Fruit fly (Drosophila melanogaster) Kc167 (cell line): ENCODE results near the gene Ir94b.

Source experiments
- Myc ChIP-seq: fragments of >200 bp; optimal IDR thresholded peaks from 2 replicates; lab custom pipeline; 2017; ENCODE audit warnings: missing external identifiers
- Sin3A ChIP-seq: fragments of >200 bp; optimal IDR thresholded peaks from 2 replicates; lab custom pipeline; 2018; ENCODE audit warnings: missing external identifiers
- h ChIP-seq: fragments of >200 bp; optimal IDR thresholded peaks from 3 replicates; lab custom pipeline; 2018; ENCODE audit warnings: missing external identifiers
- insv ChIP-seq: fragments of >200 bp; optimal IDR thresholded peaks from 3 replicates; lab custom pipeline; 2018; ENCODE audit warnings: missing external identifiers
- psq ChIP-seq: fragments of >200 bp; optimal IDR thresholded peaks from 2 replicates; lab custom pipeline; 2017; ENCODE audit warnings: missing external identifiers
- ttk ChIP-seq: sonication (Bioruptor generic); optimal IDR thresholded peaks from 2 replicates; lab custom pipeline; 2017; ENCODE audit warnings: missing external identifiers

Gene Ir94b

dm6 chr3R:22121220-22121619 lies 4.2 kb upstream of the Ir94b start:
- TF ChIP-seq insv (lab: Kevin White, UChicago) (no peak), ttk (lab: Kevin White, UChicago) (no peak), Myc (lab: Kevin White, UChicago) (no peak), Sin3A (lab: Kevin White, UChicago) (no peak), h (lab: Kevin White, UChicago) (no peak), psq (no peak)

DNA sequence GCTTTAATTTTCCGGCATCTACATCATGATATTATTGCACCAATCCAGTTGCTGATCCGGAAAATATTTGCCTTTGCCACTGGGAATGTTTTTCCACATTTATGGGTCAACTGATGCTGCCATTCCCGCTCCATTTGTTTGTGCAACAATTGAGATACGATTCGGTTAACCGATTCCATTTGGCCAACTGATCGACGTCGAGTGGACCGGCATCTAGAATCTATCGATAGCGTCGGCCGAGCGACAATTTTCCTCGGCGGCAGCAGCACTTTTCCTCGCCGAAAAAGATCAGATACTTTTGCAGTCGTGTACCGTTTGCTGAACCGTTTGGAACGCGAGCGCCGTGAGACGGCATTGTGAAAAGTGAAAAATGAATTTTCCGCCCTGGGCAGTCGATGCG lies 2.7 kb upstream of the Ir94b start, which contains the start of gene CG42390:
TSS of gene CG42390 (plus strand) at position 301 of the 400 bp plus-strand sequence.
- TF ChIP-seq h (lab: Kevin White, UChicago): no peak
- TF ChIP-seq ttk (lab: Kevin White, UChicago): no peak
- TF ChIP-seq Myc (lab: Kevin White, UChicago): no peak
- TF ChIP-seq insv (lab: Kevin White, UChicago): no peak
- TF ChIP-seq Sin3A (lab: Kevin White, UChicago): no peak
- no peak for TF ChIP-seq psq

dm6 chr3R:22119354-22119753 lies 2.3 kb upstream of the Ir94b start, which contains the start of gene Ir94c:
TSS of gene Ir94c (minus strand) at chr3R:22119454.
- no peak for TF ChIP-seq Myc (lab: Kevin White, UChicago)
- no peak for TF ChIP-seq Sin3A (lab: Kevin White, UChicago)
- no peak for TF ChIP-seq insv (lab: Kevin White, UChicago)
- TF ChIP-seq psq: no peak
- no peak for TF ChIP-seq ttk (lab: Kevin White, UChicago)
- TF ChIP-seq h (lab: Kevin White, UChicago): no peak

DNA sequence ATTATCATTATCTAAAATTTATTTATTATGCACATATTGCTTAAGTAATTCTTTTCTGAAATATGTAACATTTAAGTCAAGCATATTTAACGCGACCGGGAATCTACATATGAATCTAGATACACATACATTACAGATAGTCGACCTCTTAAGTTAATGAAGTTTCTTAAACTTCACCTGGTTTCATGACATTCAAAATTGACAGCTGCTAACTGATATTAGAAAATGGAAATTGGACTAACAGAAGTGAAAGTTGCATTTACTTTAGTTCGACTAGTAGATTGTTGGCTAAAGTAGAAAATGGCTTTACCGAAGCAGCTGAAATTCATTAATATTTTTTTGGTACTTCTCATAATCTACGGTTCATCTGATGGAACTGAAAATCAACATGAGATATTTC lies 3.9 kb downstream of the Ir94b start, which contains the start of gene Ir94a:
TSS of gene Ir94a (plus strand) at position 301 of the 400 bp plus-strand sequence.
- TF ChIP-seq insv (lab: Kevin White, UChicago) (no peak), psq (no peak), h (lab: Kevin White, UChicago) (no peak), Myc (lab: Kevin White, UChicago) (no peak), ttk (lab: Kevin White, UChicago) (no peak), Sin3A (lab: Kevin White, UChicago) (no peak)

DNA sequence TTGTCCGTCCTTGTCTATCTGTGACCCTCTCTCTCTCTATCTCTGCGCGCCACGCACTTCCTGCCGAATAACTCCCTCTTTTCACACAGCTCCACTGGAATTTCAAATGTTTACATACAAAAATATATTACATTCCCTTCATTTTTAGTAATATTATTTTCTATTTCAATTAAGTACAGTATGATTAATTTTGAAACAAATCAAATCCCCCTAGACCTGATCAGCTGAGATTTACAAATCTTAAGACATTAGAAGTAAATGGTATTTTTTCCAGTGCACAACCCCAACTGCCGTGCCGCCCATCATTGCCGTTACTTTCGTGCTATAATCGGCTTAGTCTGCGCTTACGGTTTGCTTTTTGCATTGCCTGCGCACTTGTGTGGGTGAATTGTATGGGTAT lies 8.7 kb downstream of the Ir94b start:
- TF ChIP-seq ttk (lab: Kevin White, UChicago) (no peak), Myc (lab: Kevin White, UChicago) (no peak), insv (lab: Kevin White, UChicago) (no peak), psq (no peak), Sin3A (lab: Kevin White, UChicago) (no peak), h (lab: Kevin White, UChicago) (no peak)

DNA sequence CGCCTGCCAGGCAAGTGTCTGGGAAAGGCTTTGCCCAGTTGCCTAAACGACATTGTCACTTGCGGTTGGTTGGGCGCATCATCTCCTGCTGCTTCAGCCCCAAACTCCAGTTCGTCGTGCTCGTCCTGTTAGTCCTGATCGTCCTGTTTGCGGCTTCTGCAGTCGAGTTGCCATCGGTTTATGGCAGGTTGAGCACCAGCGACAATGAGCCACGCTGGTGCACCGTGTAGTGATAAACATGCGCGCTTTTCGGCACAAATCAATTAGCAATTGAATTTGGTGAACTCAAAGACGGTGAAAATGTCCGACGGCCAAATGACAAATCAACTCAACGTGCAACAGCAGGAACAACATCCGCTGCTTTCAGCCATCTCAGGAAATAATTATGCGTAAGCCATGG lies 13.9 kb downstream of the Ir94b start, which contains the start of gene CG13407:
TSS of gene CG13407 (plus strand) at position 301 of the 400 bp plus-strand sequence.
- no peak for TF ChIP-seq insv (lab: Kevin White, UChicago)
- no peak for TF ChIP-seq ttk (lab: Kevin White, UChicago)
- no peak for TF ChIP-seq Sin3A (lab: Kevin White, UChicago)
- TF ChIP-seq Myc (lab: Kevin White, UChicago): no peak
- TF ChIP-seq h (lab: Kevin White, UChicago): no peak
- TF ChIP-seq psq: no peak

dm6 chr3R:22096893-22097292 lies 20.2 kb downstream of the Ir94b start:
- TF ChIP-seq Myc (lab: Kevin White, UChicago) (no peak), insv (lab: Kevin White, UChicago) (no peak), ttk (lab: Kevin White, UChicago) (no peak), Sin3A (lab: Kevin White, UChicago) (no peak), h (lab: Kevin White, UChicago) (no peak), psq (no peak)

DNA sequence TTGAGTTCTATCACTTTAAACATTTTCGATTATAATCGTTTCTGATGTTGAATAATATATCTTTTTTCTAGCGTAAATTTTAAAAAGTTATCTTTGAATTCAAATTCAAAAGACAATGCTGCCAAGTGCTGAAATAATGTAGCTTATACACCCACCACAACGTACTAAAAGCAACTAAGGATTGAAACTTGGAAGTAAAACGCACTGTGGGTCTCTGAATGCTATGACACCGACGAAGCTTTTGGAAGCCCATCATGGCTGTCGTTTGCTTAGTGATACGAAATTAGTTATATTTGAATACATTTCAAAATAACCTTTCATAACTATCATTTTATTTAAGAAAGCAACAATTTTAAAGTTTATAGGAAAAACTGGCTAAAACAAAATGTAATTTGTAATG lies 23.1 kb downstream of the Ir94b start:
- TF ChIP-seq insv (lab: Kevin White, UChicago) (no peak), h (lab: Kevin White, UChicago) (no peak), psq (no peak)

DNA sequence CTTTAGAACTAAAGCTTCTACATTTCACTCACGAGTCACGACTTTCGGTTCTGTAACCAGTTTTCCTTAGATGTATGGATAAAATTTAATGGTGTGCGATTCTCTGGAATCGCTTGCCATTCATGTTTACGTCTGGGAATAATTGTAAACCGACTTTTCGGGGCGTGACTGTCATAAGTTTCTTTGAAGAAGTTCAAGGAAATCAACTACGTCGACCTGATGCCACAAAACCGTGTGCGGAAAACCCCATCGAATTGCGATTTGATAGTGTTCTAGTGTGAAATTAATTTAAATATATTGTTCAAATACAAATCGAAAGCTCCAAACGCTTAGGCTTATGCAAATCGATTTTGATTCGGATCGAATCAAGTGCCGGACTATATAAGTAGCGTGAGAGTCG lies 30.3 kb downstream of the Ir94b start, which contains the start of gene BomBc3:
TSS of gene BomBc3 (plus strand) at position 301 of the 400 bp plus-strand sequence.
- TF ChIP-seq insv (lab: Kevin White, UChicago) (no peak), h (lab: Kevin White, UChicago) (no peak), psq (no peak), Sin3A (lab: Kevin White, UChicago) (no peak), Myc (lab: Kevin White, UChicago) (no peak), ttk (lab: Kevin White, UChicago) (no peak)

dm6 chr3R:22086297-22086696 lies 30.8 kb downstream of the Ir94b start, which contains the start of gene BomT3:
TSS of gene BomT3 (minus strand) at chr3R:22086397.
- TF ChIP-seq h (lab: Kevin White, UChicago) (no peak), psq (no peak), Sin3A (lab: Kevin White, UChicago) (no peak), Myc (lab: Kevin White, UChicago) (no peak), insv (lab: Kevin White, UChicago) (no peak), ttk (lab: Kevin White, UChicago) (no peak)

dm6 chr3R:22080161-22080560 lies 36.9 kb downstream of the Ir94b start, which contains the start of gene CG13408:
TSS of gene CG13408 (plus strand) at chr3R:22080382.
- no peak for TF ChIP-seq insv (lab: Kevin White, UChicago)
- no peak for TF ChIP-seq psq
- no peak for TF ChIP-seq Myc (lab: Kevin White, UChicago)
- no peak for TF ChIP-seq ttk (lab: Kevin White, UChicago)
- no peak for TF ChIP-seq Sin3A (lab: Kevin White, UChicago)
- no peak for TF ChIP-seq h (lab: Kevin White, UChicago)

DNA sequence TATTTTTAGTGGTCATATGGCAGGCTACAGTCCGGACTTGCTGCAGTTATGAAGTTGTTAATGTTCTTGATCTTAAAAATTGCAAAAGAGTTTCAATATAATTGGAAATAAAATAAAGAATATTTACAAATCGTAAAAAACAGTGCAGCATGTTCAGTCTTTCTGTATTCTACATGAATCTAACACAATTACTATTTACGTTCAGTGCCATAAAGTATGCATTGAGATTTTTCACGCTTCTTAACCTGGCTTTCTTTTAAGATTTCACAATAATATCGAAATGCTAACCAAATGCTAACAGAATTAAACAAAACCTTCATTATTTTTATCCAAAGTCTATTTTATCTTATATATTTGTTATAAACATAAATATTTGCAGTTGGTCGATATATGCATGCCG lies 44.5 kb downstream of the Ir94b start:
- no peak for TF ChIP-seq Myc (lab: Kevin White, UChicago)
- no peak for TF ChIP-seq insv (lab: Kevin White, UChicago)
- TF ChIP-seq h (lab: Kevin White, UChicago): no peak
- TF ChIP-seq Sin3A (lab: Kevin White, UChicago): no peak
- no peak for TF ChIP-seq psq
- TF ChIP-seq ttk (lab: Kevin White, UChicago): no peak
